Worm (Caenorhabditis elegans) whole organism, mixed stage, embryonic: ENCODE data around the gene pqn-96.

ENCODE experiments used
- M03D4.4 ChIP-seq: sonication (generic microtip); optimal IDR thresholded peaks from 2 replicates; lab custom pipeline; 2017; ENCODE audit warnings: mild to moderate bottlenecking, missing genetic modification characterization, missing compliant biosample characterization
- bed-3 ChIP-seq: fragments of 200-800 bp; sonication (Bioruptor generic); optimal IDR thresholded peaks from 3 replicates; lab custom pipeline; 2018; ENCODE audit warnings: mild to moderate bottlenecking, missing genetic modification characterization, moderate library complexity, missing compliant biosample characterization
- blmp-1 ChIP-seq: fragments of 150-350 bp; optimal IDR thresholded peaks from 2 replicates; lab custom pipeline; 2014; ENCODE audit warnings: missing biosample characterization, missing genetic modification characterization
- ceh-39 ChIP-seq: fragments of 150-350 bp; optimal IDR thresholded peaks from 2 replicates; lab custom pipeline; 2014; ENCODE audit warnings: missing biosample characterization, missing genetic modification characterization
- ceh-43 ChIP-seq: fragments of 200-800 bp; sonication (Bioruptor generic); optimal IDR thresholded peaks from 2 replicates; lab custom pipeline; 2018; ENCODE audit warnings: mild to moderate bottlenecking, missing genetic modification characterization, moderate library complexity, missing compliant biosample characterization
- ceh-83 ChIP-seq: fragments of 200-800 bp; sonication (Bioruptor generic); optimal IDR thresholded peaks from 2 replicates; lab custom pipeline; 2018; ENCODE audit warnings: mild to moderate bottlenecking, missing genetic modification characterization, missing compliant biosample characterization
- ces-1 ChIP-seq: fragments of 150-350 bp; optimal IDR thresholded peaks from 2 replicates; lab custom pipeline; 2014; ENCODE audit warnings: missing biosample characterization, missing genetic modification reagents, missing genetic modification characterization
- drap-1 ChIP-seq: fragments of 200-800 bp; sonication (Bioruptor generic); optimal IDR thresholded peaks from 3 replicates; lab custom pipeline; 2018; ENCODE audit warnings: mild to moderate bottlenecking, missing genetic modification characterization, missing compliant biosample characterization
- elt-1 ChIP-seq: sonication (generic microtip); optimal IDR thresholded peaks from 2 replicates; lab custom pipeline; 2017; ENCODE audit warnings: missing genetic modification characterization, mild to moderate bottlenecking, missing compliant biosample characterization, antibody characterized with exemption, moderate library complexity, borderline replicate concordance; ENCODE audit not compliant: insufficient read depth
- elt-3 ChIP-seq: fragments of 150-350 bp; optimal IDR thresholded peaks from 2 replicates; lab custom pipeline; 2014; ENCODE audit warnings: missing biosample characterization, missing genetic modification characterization
- flh-1 ChIP-seq: fragments of 200-800 bp; sonication (Bioruptor generic); optimal IDR thresholded peaks from 2 replicates; lab custom pipeline; 2018; ENCODE audit warnings: mild to moderate bottlenecking, missing genetic modification characterization, moderate library complexity, missing compliant biosample characterization
- hlh-1 ChIP-seq: fragments of 150-350 bp; optimal IDR thresholded peaks from 2 replicates; lab custom pipeline; 2014; ENCODE audit warnings: missing biosample characterization, missing genetic modification reagents, missing genetic modification characterization
- lin-13 ChIP-seq: fragments of 150-350 bp; optimal IDR thresholded peaks from 2 replicates; lab custom pipeline; 2014; ENCODE audit warnings: missing biosample characterization, missing genetic modification characterization
- lin-32 ChIP-seq: fragments of 200-800 bp; sonication (Bioruptor generic); optimal IDR thresholded peaks from 2 replicates; lab custom pipeline; 2018; ENCODE audit warnings: mild to moderate bottlenecking, missing genetic modification characterization, missing compliant biosample characterization
- lsy-2 ChIP-seq: fragments of 150-350 bp; optimal IDR thresholded peaks from 2 replicates; lab custom pipeline; 2014; ENCODE audit warnings: missing biosample characterization, missing genetic modification characterization
- mab-5 ChIP-seq: fragments of 150-350 bp; optimal IDR thresholded peaks from 2 replicates; lab custom pipeline; 2014; ENCODE audit warnings: missing biosample characterization, missing genetic modification characterization
- mep-1 ChIP-seq: fragments of 150-350 bp; optimal IDR thresholded peaks from 2 replicates; lab custom pipeline; 2017; ENCODE audit warnings: missing biosample characterization, missing genetic modification reagents, missing genetic modification characterization, inconsistent platforms
- mls-2 ChIP-seq: sonication (generic microtip); optimal IDR thresholded peaks from 2 replicates; lab custom pipeline; 2016; ENCODE audit warnings: mild to moderate bottlenecking, missing genetic modification characterization, moderate library complexity, missing compliant biosample characterization
- nhr-12 ChIP-seq: fragments of 150-350 bp; optimal IDR thresholded peaks from 2 replicates; lab custom pipeline; 2014; ENCODE audit warnings: missing biosample characterization, missing genetic modification characterization
- nhr-2 ChIP-seq: fragments of 150-350 bp; optimal IDR thresholded peaks from 2 replicates; lab custom pipeline; 2014; ENCODE audit warnings: missing biosample characterization, missing genetic modification characterization
- nhr-237 ChIP-seq: fragments of 150-350 bp; optimal IDR thresholded peaks from 2 replicates; lab custom pipeline; 2014; ENCODE audit warnings: missing biosample characterization, missing genetic modification characterization
- nhr-28 ChIP-seq: fragments of 150-350 bp; optimal IDR thresholded peaks from 2 replicates; lab custom pipeline; 2014; ENCODE audit warnings: missing biosample characterization, missing genetic modification characterization
- pha-4 ChIP-seq: fragments of 150-350 bp; optimal IDR thresholded peaks from 2 replicates; lab custom pipeline; 2018; ENCODE audit warnings: missing biosample characterization, missing genetic modification reagents, missing genetic modification characterization
- sem-2 ChIP-seq: fragments of 200-800 bp; sonication (Bioruptor generic); optimal IDR thresholded peaks from 2 replicates; lab custom pipeline; 2018; ENCODE audit warnings: mild to moderate bottlenecking, missing genetic modification characterization, missing compliant biosample characterization
- snpc-4 ChIP-seq: fragments of 150-350 bp; optimal IDR thresholded peaks from 2 replicates; lab custom pipeline; 2014; ENCODE audit warnings: missing biosample characterization, missing genetic modification characterization
- sptf-1 ChIP-seq: sonication (generic microtip); optimal IDR thresholded peaks from 2 replicates; lab custom pipeline; 2017; ENCODE audit warnings: mild to moderate bottlenecking, missing genetic modification characterization, moderate library complexity, missing compliant biosample characterization
- tbx-8 ChIP-seq: fragments of 200-800 bp; sonication (Bioruptor generic); optimal IDR thresholded peaks from 2 replicates; lab custom pipeline; 2018; ENCODE audit warnings: mild to moderate bottlenecking, missing genetic modification characterization, moderate library complexity, missing compliant biosample characterization
- unc-120 ChIP-seq: sonication (generic microtip); optimal IDR thresholded peaks from 2 replicates; lab custom pipeline; 2017; ENCODE audit warnings: missing genetic modification characterization, missing compliant biosample characterization; ENCODE audit not compliant: poor library complexity, severe bottlenecking
- unc-39 ChIP-seq: fragments of 150-350 bp; optimal IDR thresholded peaks from 2 replicates; lab custom pipeline; 2014; ENCODE audit warnings: missing biosample characterization, missing genetic modification characterization
- unc-62 ChIP-seq: fragments of 150-350 bp; optimal IDR thresholded peaks from 2 replicates; lab custom pipeline; 2014; ENCODE audit warnings: missing biosample characterization, missing genetic modification reagents, missing genetic modification characterization
- zip-8 ChIP-seq: fragments of 150-350 bp; optimal IDR thresholded peaks from 2 replicates; lab custom pipeline; 2014; ENCODE audit warnings: missing biosample characterization, missing genetic modification characterization
- ztf-11 ChIP-seq: fragments of 150-350 bp; optimal IDR thresholded peaks from 2 replicates; lab custom pipeline; 2014; ENCODE audit warnings: missing biosample characterization, missing genetic modification characterization

pqn-96 gene

DNA sequence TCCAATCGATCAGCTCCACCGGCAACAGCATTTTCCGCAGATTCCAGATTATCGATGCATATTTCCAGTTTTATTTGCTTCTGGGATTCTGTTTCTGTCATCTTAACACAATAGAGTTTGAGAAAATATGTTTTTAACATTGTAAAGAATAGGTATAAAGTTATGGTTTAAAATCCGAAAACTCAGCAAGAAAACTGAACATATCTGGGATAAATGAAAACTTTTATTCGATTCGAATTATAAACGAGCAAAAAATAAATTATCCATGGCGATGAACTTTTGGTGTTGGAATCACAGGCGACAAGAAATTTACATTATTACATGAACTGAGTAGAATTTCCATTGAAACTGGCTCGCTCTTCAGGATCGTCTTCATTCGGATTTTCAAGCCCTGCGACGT lies 35.7 kb downstream of the pqn-96 start, which contains the start of gene cutc-1:
TSS of gene cutc-1 (minus strand) at position 101 of the 400 bp plus-strand sequence.
- no peak for TF ChIP-seq mab-5 (tag; lab: Kevin White, UChicago)
- no peak for TF ChIP-seq nhr-12 (tag; lab: Kevin White, UChicago)
- no peak for TF ChIP-seq elt-3 (tag; lab: Kevin White, UChicago)
- no peak for TF ChIP-seq ztf-11 (tag; lab: Kevin White, UChicago)
- no peak for TF ChIP-seq mls-2 (tag; lab: Kevin White, UChicago)
- no peak for TF ChIP-seq lsy-2 (tag; lab: Kevin White, UChicago)
- TF ChIP-seq snpc-4 (tag; lab: Kevin White, UChicago): no peak
- TF ChIP-seq ces-1 (GFP tag; lab: Kevin White, UChicago): no peak
- no peak for TF ChIP-seq tbx-8 (GFP tag; lab: Kevin White, UChicago)
- TF ChIP-seq bed-3: no peak
- no peak for TF ChIP-seq sptf-1 (tag; lab: Kevin White, UChicago)
- TF ChIP-seq M03D4.4 (tag; lab: Kevin White, UChicago): no peak
- no peak for TF ChIP-seq zip-8
- TF ChIP-seq ceh-39 (tag; lab: Kevin White, UChicago): no peak
- no peak for TF ChIP-seq ceh-43 (GFP tag; lab: Kevin White, UChicago)
- no peak for TF ChIP-seq ceh-83 (GFP tag; lab: Kevin White, UChicago)

DNA sequence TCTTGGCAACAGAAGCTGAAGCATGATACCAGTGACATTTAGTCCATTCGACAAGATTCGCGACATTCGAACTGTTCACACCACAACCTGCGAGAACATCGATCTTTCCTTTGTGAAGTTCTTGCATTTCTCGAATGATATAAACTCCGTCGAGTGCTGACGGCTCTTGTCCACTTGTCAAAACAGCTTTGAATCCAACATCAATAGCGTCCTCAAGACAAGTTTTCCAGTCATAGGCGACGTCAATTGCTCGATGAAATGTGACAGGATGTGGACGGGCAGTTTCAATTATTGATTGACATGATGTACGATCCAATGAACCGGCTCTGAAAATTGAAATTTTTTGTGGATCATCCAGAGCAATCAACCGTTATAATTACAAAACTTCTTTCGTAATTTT lies 36.6 kb downstream of the pqn-96 start:
- TF ChIP-seq sem-2 (GFP tag; lab: Kevin White, UChicago) (no peak), mls-2 (tag; lab: Kevin White, UChicago) (no peak), M03D4.4 (tag; lab: Kevin White, UChicago) (no peak), drap-1 (GFP tag; lab: Kevin White, UChicago) (no peak), ces-1 (GFP tag; lab: Kevin White, UChicago) (no peak), lin-32 (GFP tag; lab: Kevin White, UChicago) (no peak), ztf-11 (tag; lab: Kevin White, UChicago) (no peak), sptf-1 (tag; lab: Kevin White, UChicago) (no peak), nhr-2 (no peak), hlh-1 (no peak), lsy-2 (tag; lab: Kevin White, UChicago) (no peak), pha-4 (tag; lab: Kevin White, UChicago) (no peak), ceh-83 (GFP tag; lab: Kevin White, UChicago) (no peak), mab-5 (tag; lab: Kevin White, UChicago) (no peak), snpc-4 (tag; lab: Kevin White, UChicago) (no peak), flh-1 (no peak), unc-120 (tag; lab: Kevin White, UChicago) (no peak), zip-8 (no peak)

DNA sequence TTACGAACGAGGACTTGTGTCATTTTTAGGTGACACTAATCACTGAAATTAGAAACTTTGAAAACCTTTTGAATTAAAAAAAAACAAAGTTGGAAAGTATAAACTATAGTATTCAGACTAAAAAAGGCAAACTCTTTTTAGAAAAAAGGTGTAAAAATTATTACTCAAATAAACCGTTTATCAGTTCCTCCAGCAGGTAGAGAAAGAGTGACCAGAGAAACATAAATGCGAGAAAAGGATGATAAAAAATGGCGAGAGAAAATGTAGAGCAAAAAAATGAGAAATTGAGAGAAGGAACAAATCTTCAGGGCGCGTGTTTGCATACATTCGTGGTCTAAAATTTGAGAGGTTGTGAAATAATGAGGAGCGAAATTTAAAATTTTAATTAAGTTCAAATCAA lies 37.3 kb downstream of the pqn-96 start, which contains the start of gene lap-1:
TSS of gene lap-1 (minus strand) at position 42 of the 400 bp plus-strand sequence.
- no peak for TF ChIP-seq snpc-4 (tag; lab: Kevin White, UChicago)
- TF ChIP-seq ceh-39 (tag; lab: Kevin White, UChicago): no peak
- no peak for TF ChIP-seq nhr-2
- no peak for TF ChIP-seq sptf-1 (tag; lab: Kevin White, UChicago)
- TF ChIP-seq ces-1 (GFP tag; lab: Kevin White, UChicago): no peak
- TF ChIP-seq nhr-237 (tag; lab: Kevin White, UChicago): no peak
- TF ChIP-seq elt-1 (tag; lab: Kevin White, UChicago): no peak
- no peak for TF ChIP-seq unc-62 (GFP tag; lab: Kevin White, UChicago)
- no peak for TF ChIP-seq ceh-83 (GFP tag; lab: Kevin White, UChicago)

DNA sequence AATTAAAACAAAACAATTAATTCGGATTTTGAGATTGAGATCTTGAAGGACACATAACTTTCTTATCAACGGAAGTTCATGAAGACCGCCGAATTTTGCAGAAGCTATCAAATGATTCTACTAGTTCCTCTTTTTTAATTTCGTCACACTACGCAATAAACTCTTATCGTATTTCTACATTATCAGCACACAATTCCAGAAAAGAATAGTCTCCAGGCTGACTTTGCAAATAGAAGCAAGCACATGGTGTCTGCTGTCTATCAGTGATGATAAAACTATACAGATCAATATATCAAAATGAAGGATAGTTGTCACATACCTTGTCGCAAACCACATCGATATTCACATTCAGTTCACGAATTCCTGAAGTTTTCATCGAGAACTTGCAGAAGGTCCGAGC lies 38.7 kb downstream of the pqn-96 start:
- TF ChIP-seq snpc-4 (tag; lab: Kevin White, UChicago) (no peak), ceh-83 (GFP tag; lab: Kevin White, UChicago) (no peak), unc-62 (GFP tag; lab: Kevin White, UChicago) (no peak), blmp-1 (no peak), ceh-39 (tag; lab: Kevin White, UChicago) (no peak), nhr-237 (tag; lab: Kevin White, UChicago) (no peak), pha-4 (tag; lab: Kevin White, UChicago) (no peak), lin-13 (tag; lab: Kevin White, UChicago) (no peak), unc-120 (tag; lab: Kevin White, UChicago) (no peak), sptf-1 (tag; lab: Kevin White, UChicago) (no peak), ces-1 (GFP tag; lab: Kevin White, UChicago) (no peak), hlh-1 (no peak), flh-1 (no peak), zip-8 (no peak), mep-1 (no peak), mls-2 (tag; lab: Kevin White, UChicago) (no peak), M03D4.4 (tag; lab: Kevin White, UChicago) (no peak), nhr-28 (tag; lab: Kevin White, UChicago) (no peak), unc-39 (tag; lab: Kevin White, UChicago) (no peak)
- TF ChIP-seq, all 35 proteins: peak for 0
